Fruit fly (Drosophila melanogaster): ENCODE measurements around the gene RFeSP.
A peak's percentile ranks its signal among the peaks of the same experiment; 100 is the strongest.

Gene RFeSP

DNA sequence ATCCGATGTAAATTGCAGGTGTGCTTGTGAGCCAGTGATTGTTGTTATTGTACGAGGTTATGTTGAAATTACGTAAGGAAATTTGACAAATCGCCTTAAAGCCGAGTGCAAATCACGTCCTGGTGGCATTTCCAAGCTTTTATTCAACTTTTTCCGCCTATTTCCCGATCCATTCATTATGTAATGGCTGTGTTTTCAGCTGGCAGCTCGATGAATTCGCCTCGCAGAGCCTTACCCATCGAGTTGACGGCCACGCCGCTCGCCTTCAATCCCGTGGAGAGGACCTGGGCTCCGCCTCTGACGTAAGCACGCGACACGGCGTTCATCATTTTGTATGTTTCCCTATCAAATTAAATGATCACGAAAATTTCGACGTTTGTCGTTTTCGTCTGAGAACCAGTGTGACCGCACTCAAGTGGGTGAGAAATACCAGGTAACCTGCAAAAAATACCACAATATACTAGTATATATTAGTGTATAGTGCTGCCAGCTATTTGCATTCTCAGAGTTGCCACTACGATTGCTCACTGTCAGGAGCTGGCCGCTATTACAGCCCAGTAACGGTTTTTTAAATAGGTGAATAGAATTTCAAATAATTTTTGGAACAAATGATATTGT lies at the start of gene RFeSP (continued):
- TF ChIP-seq CG2199 (GFP tag; IDR thresholded peaks at IDR 0.05) (no peak), CG13424 (tag; optimal IDR thresholded peaks at IDR 0.05) (peak; percentile 38), cad (GFP tag; optimal IDR thresholded peaks at IDR 0.05) (no peak), CG32772 (GFP tag; IDR thresholded peaks at IDR 0.05) (no peak), CG6654 (GFP tag; optimal IDR thresholded peaks at IDR 0.05) (no peak), inv (GFP tag; IDR thresholded peaks at IDR 0.05; ENCODE audit: partially characterized antibody) (peak; percentile 18; the same call in 1 of the 2 replicates), Nf-YC (tag; optimal IDR thresholded peaks at IDR 0.05) (peak; percentile 29), H15 (GFP tag; IDR thresholded peaks at IDR 0.05) (no peak), CG14860 (GFP tag; IDR thresholded peaks at IDR 0.05; ENCODE audit: partially characterized antibody) (no peak), CG31388 (GFP tag; optimal IDR thresholded peaks at IDR 0.05) (no peak), Neu2 (GFP tag; optimal IDR thresholded peaks at IDR 0.05; ENCODE audit: borderline replicate concordance) (no peak), chinmo (GFP tag; IDR thresholded peaks at IDR 0.05; ENCODE audit: partially characterized antibody) (0 out of 4 replicates have a peak, but pooled peaks have one; percentile 51), Abd-B (GFP tag; optimal IDR thresholded peaks at IDR 0.05) (no peak), ash1 (GFP tag; optimal IDR thresholded peaks at IDR 0.05) (no peak), CG14441 (GFP tag; IDR thresholded peaks at IDR 0.05) (no peak), CG9797 (GFP tag; optimal IDR thresholded peaks at IDR 0.05) (peak; percentile 92), zf30C (GFP tag; optimal IDR thresholded peaks at IDR 0.05) (no peak), repo (GFP tag; optimal IDR thresholded peaks at IDR 0.05) (no peak), sd (tag; optimal IDR thresholded peaks at IDR 0.05) (peak; percentile 47), CG10366 (GFP tag; IDR thresholded peaks at IDR 0.05) (no peak), CG3838 (GFP tag; optimal IDR thresholded peaks at IDR 0.05) (no peak), CG12391 (tag; optimal IDR thresholded peaks at IDR 0.05) (peak; percentile 35), crol (GFP tag; IDR thresholded peaks at IDR 0.05) (no peak), hbn (GFP tag; IDR thresholded peaks at IDR 0.05; ENCODE audit: partially characterized antibody) (no peak), odd (GFP tag; optimal IDR thresholded peaks at IDR 0.05) (no peak), Elba2 (GFP tag; optimal IDR thresholded peaks at IDR 0.05) (no peak), CG30403 (GFP tag; optimal IDR thresholded peaks at IDR 0.05) (no peak), CG1792 (GFP tag; optimal IDR thresholded peaks at IDR 0.05) (no peak), CG1647 (GFP tag; optimal IDR thresholded peaks at IDR 0.05) (no peak), Opbp (GFP tag; IDR thresholded peaks at IDR 0.05; ENCODE audit: partially characterized antibody) (peak; percentile 21; the same call in 1 of the 3 replicates), nmo (GFP tag; optimal IDR thresholded peaks at IDR 0.05) (peak; percentile 69), Vsx1 (GFP tag; optimal IDR thresholded peaks at IDR 0.05) (no peak), lab (GFP tag; optimal IDR thresholded peaks at IDR 0.05) (no peak), Spps (tag; optimal IDR thresholded peaks at IDR 0.05) (no peak), tll (GFP tag; optimal IDR thresholded peaks at IDR 0.05) (no peak), ham (GFP tag; IDR thresholded peaks at IDR 0.05) (no peak), CG9876 (GFP tag; optimal IDR thresholded peaks at IDR 0.05) (no peak), Fer2 (tag; optimal IDR thresholded peaks at IDR 0.05) (no peak), CG16815 (GFP tag; optimal IDR thresholded peaks at IDR 0.05) (no peak), kni (GFP tag; optimal IDR thresholded peaks at IDR 0.05) (no peak), CG10267 (tag; optimal IDR thresholded peaks at IDR 0.05) (peak; percentile 80), vvl (GFP tag; IDR thresholded peaks at IDR 0.05) (no peak), peb (GFP tag; IDR thresholded peaks at IDR 0.05) (no peak), sug (tag; optimal IDR thresholded peaks at IDR 0.05) (peak; percentile 10), Dref (GFP tag; IDR thresholded peaks at IDR 0.05) (peak; percentile 43; the same call in 1 of the 2 replicates), Max (GFP tag; optimal IDR thresholded peaks at IDR 0.05) (no peak), dati (GFP tag; IDR thresholded peaks at IDR 0.05) (no peak), HHEX (GFP tag; optimal IDR thresholded peaks at IDR 0.05) (no peak), GATAe (GFP tag; conservative IDR thresholded peaks at IDR 0.05) (no peak), insv (GFP tag; optimal IDR thresholded peaks at IDR 0.05) (no peak)

Measured in whole organism, embryonic.